Fruit fly (Drosophila melanogaster): ENCODE measurements around the gene pcm.

- TF ChIP-seq CTCF (optimal IDR thresholded peaks at IDR 0.05) = no peak
- no peak for TF ChIP-seq CG8478 (optimal IDR thresholded peaks at IDR 0.05)
These were observed 38.7 kb downstream of the pcm start for dm6 chrX:19453138-19453537.

All from S2 (cell line).